Fruit fly (Drosophila melanogaster) S2 (cell line): ENCODE measurements around the gene Sas-4.

Source experiments
- CG8478 ChIP-seq: fragments of >200 bp; optimal IDR thresholded peaks from 2 replicates; lab custom pipeline; 2018
- CTCF ChIP-seq, 2 experiments: fragments of >200 bp; optimal IDR thresholded peaks; 2 replicates each; lab custom pipeline; 2018

DNA sequence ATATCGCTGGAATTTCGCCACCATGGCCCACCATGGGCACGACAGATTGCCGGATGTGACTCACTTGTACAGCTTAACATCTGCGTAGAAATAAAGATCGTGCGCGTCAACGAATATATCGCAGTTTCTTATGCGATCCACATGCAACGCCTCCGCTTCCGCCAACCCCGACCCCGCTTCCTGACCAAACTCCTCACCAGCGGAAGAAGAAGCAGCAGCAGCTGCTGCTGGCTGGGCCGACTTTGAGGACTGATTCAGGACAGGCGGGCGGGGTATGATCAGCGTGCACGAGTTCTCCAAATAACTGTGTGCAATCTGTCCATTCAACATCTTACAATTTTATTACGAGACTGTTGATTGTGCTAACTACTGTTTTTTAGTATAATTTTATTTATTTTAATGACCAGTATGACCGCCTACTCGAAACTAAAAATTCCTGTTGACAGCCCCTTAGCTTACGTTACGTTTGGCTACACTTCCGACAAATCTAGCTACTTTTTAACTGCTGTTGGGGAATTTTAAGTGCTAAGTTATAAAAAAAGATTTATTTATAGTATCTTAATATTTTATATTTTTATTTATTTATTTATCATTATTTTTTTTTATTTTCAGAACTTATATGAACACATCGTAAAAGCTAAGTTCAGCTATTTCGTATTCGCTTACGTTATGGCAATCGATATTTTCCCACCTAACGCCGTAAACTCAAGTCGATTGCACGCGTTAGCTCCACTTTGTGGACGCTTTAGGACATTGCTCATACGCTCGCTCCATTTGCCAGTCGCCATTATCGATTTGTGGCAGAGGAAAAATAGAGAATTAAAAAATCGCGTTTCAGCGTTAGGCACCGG lies 35.3 kb downstream of the Sas-4 start, which contains the start of the genes CG10055 and lap:
- TF ChIP-seq CTCF (optimal IDR thresholded peaks at IDR 0.05; lab: Kevin White, UChicago) (no peak), CG8478 (lab: Kevin White, UChicago) (no peak)
